Worm (Caenorhabditis elegans): ENCODE measurements around the gene nekl-3.

The nekl-3 gene

DNA sequence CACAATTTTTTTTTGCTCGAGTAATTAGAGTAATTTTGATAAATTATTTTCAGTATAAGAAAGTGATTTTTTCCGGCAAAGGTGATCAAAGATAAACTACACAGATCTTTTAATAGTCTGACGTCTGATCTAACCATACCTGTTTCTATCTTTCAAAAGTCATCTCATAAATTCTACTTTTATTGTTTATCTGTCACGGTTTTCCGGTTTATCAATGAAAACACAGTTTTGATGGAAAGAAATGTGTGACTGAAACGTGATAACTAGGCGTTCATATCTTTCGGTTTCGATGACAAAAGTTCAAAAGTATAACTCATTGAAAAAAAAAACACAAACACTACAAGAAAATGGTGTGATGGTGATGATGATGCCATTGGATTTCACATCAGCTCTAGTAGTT is 31.3 kb upstream of the nekl-3 start (continued):
- TF ChIP-seq attf-4 (tag; optimal IDR thresholded peaks at IDR 0.05): no peak
- TF ChIP-seq set-16 (GFP tag; IDR thresholded peaks at IDR 0.05): no peak
- TF ChIP-seq mxl-2 (GFP tag; conservative IDR thresholded peaks at IDR 0.05): no peak
- no peak for TF ChIP-seq dpl-1 (GFP tag; optimal IDR thresholded peaks at IDR 0.05)
- TF ChIP-seq lin-39 (tag; optimal IDR thresholded peaks at IDR 0.05): no peak
- TF ChIP-seq madf-9 (GFP tag; conservative IDR thresholded peaks at IDR 0.05): no peak
- TF ChIP-seq ZK546.5 (tag; optimal IDR thresholded peaks at IDR 0.05): no peak
- peak in 1 of 2 experiments; percentile 21 for TF ChIP-seq unc-62 (GFP tag; optimal IDR thresholded peaks at IDR 0.05 in 1 of 2)
- TF ChIP-seq unc-62 (tag; optimal IDR thresholded peaks at IDR 0.05): no peak
- TF ChIP-seq mep-1 (tag; optimal IDR thresholded peaks at IDR 0.05): peak; percentile 22
- TF ChIP-seq egl-27 (tag; optimal IDR thresholded peaks at IDR 0.05): no peak
- TF ChIP-seq lim-7 (GFP tag; IDR thresholded peaks at IDR 0.05): no peak
- TF ChIP-seq F44E2.7 (GFP tag; IDR thresholded peaks at IDR 0.05): no peak
- no peak for TF ChIP-seq madf-5 (GFP tag; IDR thresholded peaks at IDR 0.05)
- TF ChIP-seq daf-19 (GFP tag; conservative IDR thresholded peaks at IDR 0.05): no peak
- no peak for TF ChIP-seq T20F7.1 (GFP tag; optimal IDR thresholded peaks at IDR 0.05)
- no peak for TF ChIP-seq duxl-1 (tag; optimal IDR thresholded peaks at IDR 0.05; ENCODE audit: poor library complexity)
- TF ChIP-seq lin-38 (GFP tag; IDR thresholded peaks at IDR 0.05): no peak
- TF ChIP-seq zag-1 (tag; optimal IDR thresholded peaks at IDR 0.05): no peak
- TF ChIP-seq D1046.2 (GFP tag; IDR thresholded peaks at IDR 0.05): no peak
- TF ChIP-seq Y75B8A.6 (GFP tag; IDR thresholded peaks at IDR 0.05): no peak
- no peak for TF ChIP-seq zfp-2 (tag; optimal IDR thresholded peaks at IDR 0.05)
- no peak for TF ChIP-seq jun-1 (tag; optimal IDR thresholded peaks at IDR 0.05)
- peak; percentile 31 for TF ChIP-seq hlh-11 (tag; optimal IDR thresholded peaks at IDR 0.05)
- no peak for TF ChIP-seq pha-4 (GFP tag; IDR thresholded peaks at IDR 0.05)
- TF ChIP-seq pha-4 (tag; optimal IDR thresholded peaks at IDR 0.05): no peak
- no peak for TF ChIP-seq tag-97 (GFP tag; IDR thresholded peaks at IDR 0.05)
- no peak for TF ChIP-seq rbr-2 (tag; optimal IDR thresholded peaks at IDR 0.05)
- TF ChIP-seq nhr-11 (tag; optimal IDR thresholded peaks at IDR 0.05): no peak
- TF ChIP-seq daf-12 (tag; optimal IDR thresholded peaks at IDR 0.05): no peak
- TF ChIP-seq hlh-30 (tag; optimal IDR thresholded peaks at IDR 0.05; ENCODE audit: insufficient read depth): peak; percentile 69
- no peak for TF ChIP-seq ama-1 (optimal IDR thresholded peaks at IDR 0.05)

DNA sequence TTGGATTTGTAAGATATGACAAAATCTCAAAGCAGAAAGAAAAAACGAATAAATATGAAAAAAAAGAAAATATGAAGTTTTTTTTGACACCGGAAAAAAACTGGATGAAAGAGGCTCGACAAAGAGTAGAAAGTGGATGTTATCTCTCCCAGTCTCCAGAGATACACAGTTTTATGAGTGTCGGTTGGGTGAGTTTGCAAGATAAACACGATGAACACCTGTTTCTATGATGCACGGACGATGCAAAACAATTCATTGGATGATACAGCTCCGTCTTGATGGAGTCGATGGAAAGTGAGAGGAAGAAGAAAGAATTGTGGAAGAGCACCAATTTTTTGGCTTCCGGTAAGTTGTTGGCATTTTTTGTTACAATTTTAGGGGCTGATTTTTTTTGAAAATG is 24.6 kb upstream of the nekl-3 start:
- peak in 1 of 2 experiments; percentile 51 for TF ChIP-seq daf-16 (GFP tag; optimal IDR thresholded peaks at IDR 0.05)
- TF ChIP-seq daf-16 (tag; optimal IDR thresholded peaks at IDR 0.05): no peak
- no peak for TF ChIP-seq saeg-2 (GFP tag; IDR thresholded peaks at IDR 0.05)

DNA sequence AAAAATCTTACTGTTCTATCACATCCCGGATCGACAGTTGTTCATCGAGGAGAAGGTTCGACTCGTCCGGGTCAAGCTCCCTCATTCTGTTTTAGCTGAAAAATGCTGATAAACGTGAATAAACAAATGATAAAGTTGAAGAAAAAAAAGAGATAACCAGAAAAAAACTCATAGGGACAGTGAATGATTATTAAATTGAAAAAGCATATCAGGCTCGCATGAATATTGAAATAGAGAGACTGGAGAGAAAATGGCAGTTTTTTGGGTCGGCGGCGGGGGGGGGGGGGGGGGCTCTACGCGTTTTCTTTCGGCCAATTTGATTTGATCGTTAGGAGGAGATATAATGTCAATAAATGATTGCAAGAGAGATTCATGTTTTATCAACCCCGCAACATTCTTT is 22.7 kb upstream of the nekl-3 start, which contains the start of gene lin-2:
Gene lin-2, minus strand, starts transcription at position 101 of the 400 bp plus-strand sequence.
- TF ChIP-seq fos-1 (tag; optimal IDR thresholded peaks at IDR 0.05) (no peak), pqm-1 (tag; optimal IDR thresholded peaks at IDR 0.05) (peak; percentile 27)

DNA sequence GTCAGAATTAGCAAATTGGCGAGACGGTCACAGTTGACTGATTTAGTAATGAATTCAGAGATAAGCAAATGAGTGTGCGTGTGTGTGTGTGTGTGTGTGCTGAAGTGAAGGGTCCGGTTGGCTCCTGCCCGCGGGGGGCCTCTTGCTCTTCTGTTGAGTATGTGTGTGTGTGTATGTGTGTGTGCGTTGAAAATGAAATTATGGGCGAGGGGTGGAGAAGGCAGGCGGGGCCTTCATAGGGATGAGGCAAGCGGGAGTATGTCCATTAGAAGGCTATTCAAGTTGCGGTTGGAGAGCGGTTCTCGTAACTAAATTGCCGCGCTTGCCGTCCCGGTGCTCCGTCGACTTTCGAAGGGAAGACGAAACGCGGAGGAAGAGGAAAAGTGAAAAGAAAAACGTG is 16.0 kb upstream of the nekl-3 start:
- TF ChIP-seq ces-1 (GFP tag; optimal IDR thresholded peaks at IDR 0.05): peak; percentile 87
- peak; percentile 51; the same call in 1 of the 2 replicates for TF ChIP-seq ctbp-1 (GFP tag; IDR thresholded peaks at IDR 0.05)
- TF ChIP-seq F37D6.2 (tag; optimal IDR thresholded peaks at IDR 0.05): peak; percentile 8
- TF ChIP-seq saeg-2 (GFP tag; IDR thresholded peaks at IDR 0.05): 0 out of 2 replicates have a peak, but pooled peaks have one; percentile 18
- no peak for TF ChIP-seq egl-43 (GFP tag; IDR thresholded peaks at IDR 0.05)
- TF ChIP-seq nhr-41 (GFP tag; IDR thresholded peaks at IDR 0.05): no peak
- peak; percentile 94 for TF ChIP-seq fkh-10 (GFP tag; optimal IDR thresholded peaks at IDR 0.05)
- peak; percentile 52 for TF ChIP-seq aha-1 (tag)

Data from whole organism, L4 larva.